Worm (Caenorhabditis elegans) whole organism, L4 larva: Measurements from ENCODE around the gene srab-10.

Experiments
- D1046.2 ChIP-seq: fragments of 200-800 bp; sonication (Bioruptor generic); IDR thresholded peaks from 2 replicates; pipeline ENCODE4 v1.3.6; 2022; ENCODE audit warnings: missing genetic modification characterization, missing compliant biosample characterization
- F10B5.3 ChIP-seq: sonication (generic microtip); optimal IDR thresholded peaks from 2 replicates; lab custom pipeline; 2016; ENCODE audit warnings: mild to moderate bottlenecking, missing genetic modification characterization, missing compliant biosample characterization
- F37D6.2 ChIP-seq: sonication (generic microtip); optimal IDR thresholded peaks from 2 replicates; lab custom pipeline; 2016; ENCODE audit warnings: mild to moderate bottlenecking, missing genetic modification characterization, missing compliant biosample characterization
- F44E2.7 ChIP-seq: fragments of 200-800 bp; sonication (Bioruptor generic); IDR thresholded peaks from 2 replicates; pipeline ENCODE4 v2.1.2; 2022; ENCODE audit warnings: missing genetic modification characterization, missing compliant biosample characterization
- F49E8.2 ChIP-seq: sonication (generic microtip); optimal IDR thresholded peaks from 2 replicates; lab custom pipeline; 2016; ENCODE audit warnings: missing compliant biosample characterization, mild to moderate bottlenecking, missing genetic modification characterization, borderline replicate concordance
- T26A8.4 ChIP-seq: fragments of 200-800 bp; sonication (Bioruptor generic); IDR thresholded peaks from 2 replicates; pipeline ENCODE4 v1.3.6; 2022; ENCODE audit warnings: missing genetic modification characterization, missing compliant biosample characterization
- Y48G9A.11 ChIP-seq: fragments of 200-800 bp; sonication (Bioruptor generic); IDR thresholded peaks from 2 replicates; pipeline ENCODE4 v1.3.6; 2022; ENCODE audit warnings: missing genetic modification reagents, missing genetic modification characterization, missing compliant biosample characterization
- Y5F2A.4 ChIP-seq: fragments of 200-800 bp; sonication (Bioruptor generic); optimal IDR thresholded peaks from 2 replicates; lab custom pipeline; 2018; ENCODE audit warnings: mild to moderate bottlenecking, missing genetic modification characterization, missing compliant biosample characterization
- ZK546.5 ChIP-seq, 2 experiments: sonication (generic microtip); optimal IDR thresholded peaks; 2 replicates each; lab custom pipeline; 2017; ENCODE audit warnings: missing biosample characterization in 2 of 2, missing genetic modification characterization in 2 of 2
- aha-1 ChIP-seq: fragments of 150-350 bp; peaks from one replicate; lab custom pipeline; 2014; ENCODE audit warnings: missing biosample characterization, missing genetic modification characterization
- arid-1 ChIP-seq: fragments of 200-800 bp; sonication (Bioruptor generic); conservative IDR thresholded peaks from 2 replicates; pipeline ENCODE4 v1.3.6; 2022; ENCODE audit warnings: missing genetic modification reagents, missing genetic modification characterization, missing compliant biosample characterization
- ceh-20 ChIP-seq: fragments of 200-800 bp; sonication (Bioruptor generic); IDR thresholded peaks from 2 replicates; pipeline ENCODE4 v1.3.6; 2022; ENCODE audit warnings: missing genetic modification reagents, missing genetic modification characterization, missing compliant biosample characterization
- ces-1 ChIP-seq: fragments of 150-350 bp; sonication (generic microtip); optimal IDR thresholded peaks from 4 replicates; lab custom pipeline; 2014; ENCODE audit warnings: missing biosample characterization, missing genetic modification reagents, missing genetic modification characterization
- ctbp-1 ChIP-seq: fragments of 200-800 bp; sonication (Bioruptor generic); IDR thresholded peaks from 2 replicates; pipeline ENCODE4 v1.3.6; 2022; ENCODE audit warnings: missing genetic modification reagents, missing genetic modification characterization, missing compliant biosample characterization
- daf-12 ChIP-seq: fragments of 150-350 bp; optimal IDR thresholded peaks from 2 replicates; lab custom pipeline; 2014; ENCODE audit warnings: missing biosample characterization, missing genetic modification reagents, missing genetic modification characterization
- daf-19 ChIP-seq: fragments of 200-800 bp; sonication (Bioruptor generic); conservative IDR thresholded peaks from 2 replicates; pipeline ENCODE4 v1.3.6; 2022; ENCODE audit warnings: missing genetic modification characterization, missing compliant biosample characterization
- daf-8 ChIP-seq: fragments of 200-800 bp; sonication (Bioruptor generic); IDR thresholded peaks from 2 replicates; pipeline ENCODE4 v1.3.6; 2022; ENCODE audit warnings: missing genetic modification characterization, missing compliant biosample characterization
- dmd-8 ChIP-seq: fragments of 200-800 bp; sonication (Bioruptor generic); IDR thresholded peaks from 2 replicates; pipeline ENCODE4 v1.3.6; 2022; ENCODE audit warnings: missing genetic modification characterization, missing compliant biosample characterization
- dpl-1 ChIP-seq: fragments of 150-350 bp; optimal IDR thresholded peaks from 2 replicates; lab custom pipeline; 2014; ENCODE audit warnings: missing biosample characterization, missing genetic modification reagents, missing genetic modification characterization
- lin-13 ChIP-seq: fragments of 150-350 bp; optimal IDR thresholded peaks from 2 replicates; lab custom pipeline; 2014; ENCODE audit warnings: missing biosample characterization, missing genetic modification reagents, missing genetic modification characterization
- lin-29 ChIP-seq: fragments of 200-800 bp; sonication (Bioruptor generic); IDR thresholded peaks from 2 replicates; pipeline ENCODE4 v1.3.6; 2022; ENCODE audit warnings: missing genetic modification reagents, missing genetic modification characterization, missing compliant biosample characterization
- lin-38 ChIP-seq: fragments of 200-800 bp; sonication (Bioruptor generic); IDR thresholded peaks from 2 replicates; pipeline ENCODE4 v1.3.6; 2022; ENCODE audit warnings: missing genetic modification reagents, missing genetic modification characterization, missing compliant biosample characterization
- lin-39 ChIP-seq: fragments of 150-350 bp; optimal IDR thresholded peaks from 2 replicates; lab custom pipeline; 2014; ENCODE audit warnings: missing biosample characterization, missing genetic modification reagents, missing genetic modification characterization
- lir-3 ChIP-seq: sonication (generic microtip); optimal IDR thresholded peaks from 2 replicates; lab custom pipeline; 2016; ENCODE audit warnings: mild to moderate bottlenecking, missing genetic modification characterization, missing compliant biosample characterization
- madf-9 ChIP-seq: fragments of 200-800 bp; sonication (Bioruptor generic); conservative IDR thresholded peaks from 2 replicates; pipeline ENCODE4 v1.3.6; 2022; ENCODE audit warnings: missing genetic modification reagents, missing genetic modification characterization, missing compliant biosample characterization
- mes-2 ChIP-seq: sonication (generic microtip); optimal IDR thresholded peaks from 2 replicates; lab custom pipeline; 2016; ENCODE audit warnings: missing genotype, mild to moderate bottlenecking, missing genetic modification characterization, missing compliant biosample characterization; ENCODE audit not compliant: poor library complexity, severe bottlenecking
- mxl-3 ChIP-seq: fragments of 200-800 bp; sonication (Bioruptor generic); optimal IDR thresholded peaks from 2 replicates; lab custom pipeline; 2018; ENCODE audit warnings: mild to moderate bottlenecking, missing genetic modification characterization, missing compliant biosample characterization
- nhr-111 ChIP-seq: fragments of 200-800 bp; sonication (Bioruptor generic); optimal IDR thresholded peaks from 2 replicates; lab custom pipeline; 2018; ENCODE audit warnings: mild to moderate bottlenecking, missing genetic modification characterization, missing compliant biosample characterization
- nhr-41 ChIP-seq: fragments of 200-800 bp; sonication (Bioruptor generic); IDR thresholded peaks from 2 replicates; pipeline ENCODE4 v1.3.6; 2022; ENCODE audit warnings: missing genetic modification reagents, missing genetic modification characterization, missing compliant biosample characterization
- nhr-42 ChIP-seq: fragments of 200-800 bp; sonication (Bioruptor generic); IDR thresholded peaks from 2 replicates; pipeline ENCODE4 v1.3.6; 2022; ENCODE audit warnings: missing genetic modification characterization, missing compliant biosample characterization
- nhr-48 ChIP-seq: sonication (generic microtip); optimal IDR thresholded peaks from 2 replicates; lab custom pipeline; 2016; ENCODE audit warnings: mild to moderate bottlenecking, missing genetic modification characterization, missing compliant biosample characterization
- nhr-76 ChIP-seq: fragments of 150-350 bp; optimal IDR thresholded peaks from 2 replicates; lab custom pipeline; 2014; ENCODE audit warnings: missing biosample characterization, missing genetic modification characterization
- nhr-77 ChIP-seq: fragments of 150-350 bp; optimal IDR thresholded peaks from 2 replicates; lab custom pipeline; 2014; ENCODE audit warnings: missing biosample characterization, missing genetic modification characterization
- pqm-1 ChIP-seq: sonication (generic microtip); optimal IDR thresholded peaks from 2 replicates; lab custom pipeline; 2017; ENCODE audit warnings: missing biosample characterization, missing genetic modification characterization
- saeg-2 ChIP-seq: fragments of 200-800 bp; sonication (Bioruptor generic); IDR thresholded peaks from 2 replicates; pipeline ENCODE4 v1.3.6; 2022; ENCODE audit warnings: missing genetic modification reagents, missing genetic modification characterization, missing compliant biosample characterization
- set-16 ChIP-seq: fragments of 200-800 bp; sonication (Bioruptor generic); IDR thresholded peaks from 2 replicates; pipeline ENCODE4 v1.3.6; 2022; ENCODE audit warnings: missing genetic modification reagents, missing genetic modification characterization, missing compliant biosample characterization
- skn-1 ChIP-seq: fragments of 150-350 bp; optimal IDR thresholded peaks from 2 replicates; lab custom pipeline; 2014; ENCODE audit warnings: missing biosample characterization, missing genetic modification characterization
- snpc-4 ChIP-seq: fragments of 150-350 bp; optimal IDR thresholded peaks from 2 replicates; lab custom pipeline; 2014; ENCODE audit warnings: missing biosample characterization, missing genetic modification characterization
- spr-1 ChIP-seq: sonication (generic microtip); optimal IDR thresholded peaks from 2 replicates; lab custom pipeline; 2016; ENCODE audit warnings: mild to moderate bottlenecking, missing genetic modification characterization, missing compliant biosample characterization
- vab-7 ChIP-seq: fragments of 200-800 bp; sonication (Bioruptor generic); IDR thresholded peaks from 2 replicates; pipeline ENCODE4 v1.3.6; 2022; ENCODE audit warnings: missing genetic modification reagents, missing genetic modification characterization, missing compliant biosample characterization
- zfp-3 ChIP-seq: fragments of 200-800 bp; sonication (Bioruptor generic); conservative IDR thresholded peaks from 2 replicates; pipeline ENCODE4 v1.3.6; 2022; ENCODE audit warnings: missing genetic modification reagents, missing genetic modification characterization, missing compliant biosample characterization
- zip-2 ChIP-seq: fragments of 150-350 bp; optimal IDR thresholded peaks from 2 replicates; lab custom pipeline; 2014; ENCODE audit warnings: missing biosample characterization, missing genetic modification characterization
- ztf-11 ChIP-seq: fragments of 150-350 bp; optimal IDR thresholded peaks from 2 replicates; lab custom pipeline; 2014; ENCODE audit warnings: missing biosample characterization, missing genetic modification characterization
- ztf-7 ChIP-seq: fragments of 150-350 bp; optimal IDR thresholded peaks from 2 replicates; lab custom pipeline; 2014; ENCODE audit warnings: missing biosample characterization, missing genetic modification characterization

The srab-10 gene

DNA sequence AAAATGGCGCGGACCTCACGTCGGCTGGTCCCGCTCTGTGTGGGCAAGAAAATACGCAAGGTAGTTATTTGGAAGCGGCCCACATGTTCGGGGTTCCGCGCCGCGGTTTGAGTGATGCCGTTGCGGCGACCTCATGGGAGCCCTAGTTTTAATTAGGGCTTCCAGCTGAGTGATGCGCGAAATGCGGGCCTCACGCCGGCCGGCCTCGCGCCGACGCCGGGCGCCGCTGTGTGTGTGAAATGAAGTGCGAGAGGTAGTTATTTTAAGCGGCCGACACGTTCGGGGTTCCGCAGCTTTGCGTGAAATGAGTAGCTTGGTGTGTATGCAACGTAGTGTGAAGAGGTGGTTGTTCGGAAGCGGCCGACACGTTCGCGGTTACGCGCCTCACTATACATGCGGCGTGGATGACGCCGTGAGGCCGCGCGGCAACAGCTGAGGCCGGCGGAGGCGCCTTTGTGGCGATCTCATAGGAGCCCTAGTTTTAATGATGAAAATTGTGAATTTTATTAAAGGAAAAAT, 5.6 kb upstream of the srab-10 start:
- TF ChIP-seq dpl-1 (GFP tag; lab: Kevin White, UChicago) (no peak), lin-13 (GFP tag; lab: Kevin White, UChicago) (no peak), ctbp-1 (no peak), skn-1 (tag; lab: Kevin White, UChicago) (no peak), lir-3 (no peak), nhr-42 (GFP tag; lab: Robert Waterston, UW) (no peak), nhr-77 (no peak), saeg-2 (GFP tag; lab: Robert Waterston, UW) (0 out of 2 replicates have a peak, but pooled peaks have one; percentile 38), nhr-48 (tag; lab: Kevin White, UChicago) (no peak), F10B5.3 (no peak), zip-2 (tag; lab: Kevin White, UChicago) (no peak), nhr-41 (GFP tag; lab: Robert Waterston, UW) (0 out of 2 replicates have a peak, but pooled peaks have one; percentile 6), nhr-111 (GFP tag; lab: Kevin White, UChicago) (no peak), F44E2.7 (GFP tag; lab: Robert Waterston, UW) (no peak), Y5F2A.4 (GFP tag; lab: Kevin White, UChicago) (no peak), aha-1 (tag; lab: Kevin White, UChicago) (peak; percentile 73), ZK546.5 (tag; optimal IDR thresholded peaks at IDR 0.05; lab: Kevin White, UChicago) (no peak), daf-19 (no peak), ces-1 (GFP tag; lab: Kevin White, UChicago) (no peak), mxl-3 (GFP tag; lab: Kevin White, UChicago) (no peak), spr-1 (tag; lab: Kevin White, UChicago) (no peak), ztf-11 (tag; lab: Kevin White, UChicago) (no peak), nhr-76 (tag; lab: Kevin White, UChicago) (no peak), set-16 (GFP tag; lab: Robert Waterston, UW) (peak; percentile 91), T26A8.4 (no peak), ztf-7 (no peak)
- TF ChIP-seq, all 104 proteins: peak for 4

DNA sequence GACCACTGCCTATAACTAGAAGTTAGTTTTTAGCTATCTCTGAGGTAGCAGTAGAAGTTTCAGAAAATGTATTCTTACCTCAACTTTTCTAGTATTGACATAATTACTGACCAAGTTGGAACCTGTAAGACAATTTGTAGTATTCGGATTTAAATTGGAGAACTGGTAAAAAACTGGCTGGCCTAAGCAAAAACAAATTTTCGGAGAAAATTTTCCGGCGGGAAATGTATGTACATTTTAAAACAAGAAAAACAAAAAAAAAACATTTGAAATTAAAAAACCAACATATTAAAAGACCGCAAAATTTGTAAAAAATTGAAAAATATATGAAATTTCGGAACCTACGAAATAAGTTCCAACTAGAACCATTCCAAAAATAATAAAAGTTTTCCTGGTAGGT, 2.5 kb upstream of the srab-10 start, which contains the start of gene srab-11:
Gene srab-11 (minus strand): TSS at position 101 of the 400 bp plus-strand sequence.
- no peak for TF ChIP-seq ZK546.5 (tag; optimal IDR thresholded peaks at IDR 0.05; lab: Kevin White, UChicago)
- no peak for TF ChIP-seq ctbp-1
- peak; percentile 6 for TF ChIP-seq aha-1 (tag; lab: Kevin White, UChicago)

DNA sequence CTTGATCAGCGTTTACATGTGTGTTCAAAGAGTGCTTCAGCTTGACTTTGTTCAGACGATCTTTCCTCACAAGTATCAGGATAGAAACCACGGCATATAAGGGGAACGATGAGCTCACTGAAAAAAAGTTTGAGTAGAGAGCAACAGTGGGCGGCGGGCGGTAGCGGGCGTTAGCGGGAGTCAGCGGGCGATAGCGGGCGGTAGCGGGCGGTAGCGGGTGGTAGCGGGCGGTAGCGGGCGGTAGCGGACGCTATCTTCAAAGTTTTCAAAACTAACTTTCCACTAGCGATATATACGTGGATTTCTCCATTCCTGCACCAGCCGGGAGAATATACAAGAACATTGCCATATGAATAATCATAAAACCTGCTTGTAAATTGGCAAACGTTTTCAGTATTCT, 847 bp upstream of the srab-10 start:
- TF ChIP-seq daf-8 (GFP tag; lab: Robert Waterston, UW) (no peak), snpc-4 (tag; lab: Kevin White, UChicago) (no peak), pqm-1 (no peak), set-16 (GFP tag; lab: Robert Waterston, UW) (peak; percentile 86), ceh-20 (GFP tag; lab: Robert Waterston, UW) (no peak), vab-7 (GFP tag; lab: Robert Waterston, UW) (no peak), lin-29 (GFP tag; lab: Robert Waterston, UW) (no peak), D1046.2 (GFP tag; lab: Robert Waterston, UW) (no peak)
- TF ChIP-seq, all 104 proteins: peak for 1

DNA sequence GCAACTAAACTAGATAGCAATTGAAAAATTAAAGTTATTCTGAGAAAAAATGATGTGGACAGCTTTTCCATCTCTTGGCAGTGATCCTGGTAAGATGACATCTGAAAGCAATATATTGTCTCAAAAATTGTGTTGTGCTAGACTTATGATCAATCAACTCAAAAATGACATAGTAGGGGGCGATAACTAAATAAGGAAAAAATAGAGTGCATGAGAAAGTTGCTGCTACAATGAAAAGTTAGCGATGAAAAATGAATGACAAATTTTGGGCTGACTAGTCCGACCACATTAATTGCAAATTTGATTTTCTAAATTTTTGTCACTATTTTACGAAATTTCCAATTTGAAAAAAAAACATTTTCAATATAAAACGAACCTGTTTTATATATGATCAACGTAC, 3.2 kb downstream of the srab-10 start, which contains the start of gene srab-9:
Gene srab-9 (minus strand): TSS at position 101 of the 400 bp plus-strand sequence.
- no peak for TF ChIP-seq lin-38 (GFP tag; lab: Robert Waterston, UW)
- TF ChIP-seq Y48G9A.11 (GFP tag; lab: Robert Waterston, UW) = no peak
- no peak for TF ChIP-seq F49E8.2 (tag; lab: Kevin White, UChicago)
- TF ChIP-seq nhr-41 (GFP tag; lab: Robert Waterston, UW) = no peak
- TF ChIP-seq arid-1 (GFP tag; lab: Robert Waterston, UW) = no peak
- no peak for TF ChIP-seq lin-39 (tag; lab: Kevin White, UChicago)
- TF ChIP-seq mes-2 = no peak
- no peak for TF ChIP-seq mxl-3 (GFP tag; lab: Kevin White, UChicago)
- TF ChIP-seq set-16 (GFP tag; lab: Robert Waterston, UW) = no peak
- TF ChIP-seq madf-9 (GFP tag; lab: Robert Waterston, UW) = no peak
- no peak for TF ChIP-seq zfp-3 (GFP tag; lab: Robert Waterston, UW)
- no peak for TF ChIP-seq F37D6.2 (tag; lab: Kevin White, UChicago)
- TF ChIP-seq daf-12 = no peak
- no peak for TF ChIP-seq dmd-8 (GFP tag; lab: Robert Waterston, UW)
